Fruit fly (Drosophila melanogaster) S2 (cell line): Measurements from ENCODE around the gene CG33159.

ENCODE experiments used
- CG8478 ChIP-seq: fragments of >200 bp; optimal IDR thresholded peaks from 2 replicates; lab custom pipeline; 2018
- CTCF ChIP-seq, 2 experiments: fragments of >200 bp; optimal IDR thresholded peaks; 2 replicates each; lab custom pipeline; 2018

dm6 chr3L:3250922-3251658 is 46.8 kb upstream of the CG33159 start:
- TF ChIP-seq CG8478 (lab: Kevin White, UChicago) (no peak), CTCF (optimal IDR thresholded peaks at IDR 0.05; lab: Kevin White, UChicago) (no peak)
